Worm (Caenorhabditis elegans) whole organism, dauer: Measurements from ENCODE around the gene srg-47.

Experiments
- unc-62 ChIP-seq: sonication (generic microtip); optimal IDR thresholded peaks from 2 replicates; lab custom pipeline; 2017; ENCODE audit warnings: missing biosample characterization, missing genetic modification reagents, missing genetic modification characterization

Gene srg-47

ce11 chrV:14556187-14556586 is at the start of gene srg-47:
Gene srg-47, minus strand, starts transcription at chrV:14556287.
- TF ChIP-seq unc-62 (GFP tag; lab: Kevin White, UChicago) = no peak

ce11 chrV:14603755-14604154 is 47.7 kb upstream of the srg-47 start:
- no peak for TF ChIP-seq unc-62 (GFP tag; lab: Kevin White, UChicago)

ce11 chrV:14599972-14600371 is 43.9 kb upstream of the srg-47 start, which contains the start of gene glb-22:
Gene glb-22, plus strand, starts transcription at chrV:14600272.
- no peak for TF ChIP-seq unc-62 (GFP tag; lab: Kevin White, UChicago)

- no peak for TF ChIP-seq unc-62 (GFP tag; lab: Kevin White, UChicago)
These were observed 41.6 kb upstream of the srg-47 start, which contains the start of gene R11H6.2 for ce11 chrV:14597681-14598184. Gene R11H6.2, plus strand, starts transcription at chrV:14598006.

- no peak for TF ChIP-seq unc-62 (GFP tag; lab: Kevin White, UChicago)
These were observed 41.1 kb upstream of the srg-47 start, which contains the start of gene pes-9 for ce11 chrV:14597005-14597680. Gene pes-9, minus strand, starts transcription at chrV:14597034.

ce11 chrV:14595984-14596383 is 39.9 kb upstream of the srg-47 start:
- TF ChIP-seq unc-62 (GFP tag; lab: Kevin White, UChicago) = no peak

- TF ChIP-seq unc-62 (GFP tag; lab: Kevin White, UChicago) = no peak
These were observed 38.9 kb upstream of the srg-47 start for ce11 chrV:14594943-14595342.

ce11 chrV:14594103-14594502 is 38.0 kb upstream of the srg-47 start:
- no peak for TF ChIP-seq unc-62 (GFP tag; lab: Kevin White, UChicago)

ce11 chrV:14585351-14585750 is 29.3 kb upstream of the srg-47 start, which contains the start of gene Y40H4A.2:
Gene Y40H4A.2, minus strand, starts transcription at chrV:14585451.
- no peak for TF ChIP-seq unc-62 (GFP tag; lab: Kevin White, UChicago)

- no peak for TF ChIP-seq unc-62 (GFP tag; lab: Kevin White, UChicago)
These were observed 23.5 kb upstream of the srg-47 start, which contains the start of gene gar-3 for ce11 chrV:14579619-14580018. Gene gar-3, minus strand, starts transcription at chrV:14579719.

ce11 chrV:14576745-14577373 is 20.8 kb upstream of the srg-47 start:
- no peak for TF ChIP-seq unc-62 (GFP tag; lab: Kevin White, UChicago)

- no peak for TF ChIP-seq unc-62 (GFP tag; lab: Kevin White, UChicago)
These were observed 6.5 kb upstream of the srg-47 start, which contains the start of gene C53A5.11 for ce11 chrV:14562589-14562988. Gene C53A5.11, plus strand, starts transcription at chrV:14562889.

- TF ChIP-seq unc-62 (GFP tag; lab: Kevin White, UChicago) = no peak
These were observed 3.2 kb upstream of the srg-47 start, which contains the start of gene srt-32 for ce11 chrV:14559312-14559711. Gene srt-32, plus strand, starts transcription at chrV:14559612.

- TF ChIP-seq unc-62 (GFP tag; lab: Kevin White, UChicago) = no peak
These were observed 2.7 kb upstream of the srg-47 start, which contains the start of gene C53A5.9 for ce11 chrV:14558757-14559156. Gene C53A5.9, minus strand, starts transcription at chrV:14558857.

ce11 chrV:14548510-14548909 is 7.6 kb downstream of the srg-47 start:
- no peak for TF ChIP-seq unc-62 (GFP tag; lab: Kevin White, UChicago)

ce11 chrV:14546569-14546968 is 9.5 kb downstream of the srg-47 start, which contains the start of gene C53A5.13:
Gene C53A5.13, plus strand, starts transcription at chrV:14546869.
- TF ChIP-seq unc-62 (GFP tag; lab: Kevin White, UChicago) = no peak
